Fruit fly (Drosophila melanogaster): ENCODE results near the gene CG18417.

The CG18417 gene

DNA sequence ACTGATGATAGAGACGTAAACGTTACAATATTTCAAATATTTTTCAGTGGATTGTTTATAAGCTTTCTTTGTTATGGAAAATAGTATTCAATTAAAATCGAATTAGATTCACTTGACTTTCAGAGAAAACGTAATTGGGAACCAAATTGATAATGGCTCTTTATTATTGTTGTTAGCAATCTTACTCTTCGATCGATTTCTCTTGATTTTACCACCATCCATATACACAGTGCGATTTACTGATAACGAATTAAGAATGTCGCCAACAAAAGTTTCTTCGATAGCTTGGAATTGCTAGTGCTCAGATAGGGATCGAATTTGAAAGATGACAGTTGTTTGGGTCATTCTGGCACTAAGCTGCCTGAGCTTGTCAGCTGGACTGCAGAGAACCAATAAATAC lies at the start of gene CG18417:
TSS of gene CG18417 (plus strand) at position 301 of the 400 bp plus-strand sequence.
- peak; percentile 13 for TF ChIP-seq exex (tag; optimal IDR thresholded peaks at IDR 0.05)
- TF ChIP-seq Ssrp (tag; optimal IDR thresholded peaks at IDR 0.05): no peak
- no peak for TF ChIP-seq twi (tag; optimal IDR thresholded peaks at IDR 0.05)
- no peak for TF ChIP-seq shn (GFP tag; optimal IDR thresholded peaks at IDR 0.05)
- TF ChIP-seq Med (GFP tag): no peak
- no peak for TF ChIP-seq HLH4C (GFP tag; IDR thresholded peaks at IDR 0.05; ENCODE audit: partially characterized antibody)
- TF ChIP-seq sens (GFP tag): no peak

DNA sequence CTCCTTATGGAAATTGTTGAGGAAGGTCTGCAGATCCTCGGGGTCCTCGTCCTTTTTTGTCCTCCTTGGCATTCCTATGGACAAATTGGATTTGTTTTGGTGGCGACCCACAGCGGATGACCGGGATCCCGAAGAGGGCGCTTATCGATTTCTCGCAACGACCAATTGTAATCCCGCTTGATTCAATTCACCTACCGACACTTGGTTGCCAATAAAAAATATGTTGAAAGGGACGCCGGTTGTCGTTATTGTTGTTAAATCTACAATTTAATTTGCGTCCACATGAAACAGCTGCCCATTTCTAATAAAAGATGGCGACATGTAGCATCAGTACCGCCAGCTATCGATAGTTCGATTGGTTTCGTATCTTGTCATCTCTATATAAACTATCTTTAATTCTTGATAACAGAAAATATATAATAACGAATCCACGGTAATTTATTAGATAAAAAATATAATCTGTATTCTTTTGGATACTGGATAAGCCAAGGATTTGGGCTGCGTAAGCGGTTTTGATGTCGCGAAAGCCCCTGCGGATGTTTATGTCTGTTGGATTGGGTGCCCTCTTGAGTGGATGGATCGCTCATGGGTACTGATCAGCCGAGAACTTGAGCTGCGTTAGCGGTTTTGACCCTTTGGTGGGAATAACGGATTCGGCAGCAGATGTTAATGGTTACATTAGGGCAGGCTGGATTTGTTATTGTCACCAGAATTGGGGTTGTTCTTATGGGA lies 43.3 kb upstream of the CG18417 start, which contains the start of gene CTCF:
TSS of gene CTCF (minus strand) at position 328 of the 732 bp plus-strand sequence.
- TF ChIP-seq HLH4C (GFP tag; IDR thresholded peaks at IDR 0.05; ENCODE audit: partially characterized antibody) (peak; percentile 82), Doc2 (GFP tag; IDR thresholded peaks at IDR 0.05) (no peak), CG10543 (GFP tag; optimal IDR thresholded peaks at IDR 0.05) (no peak), nerfin-2 (GFP tag; IDR thresholded peaks at IDR 0.05; ENCODE audit: partially characterized antibody) (peak; percentile 50; the same call in 1 of the 2 replicates), Bdp1 (GFP tag; optimal IDR thresholded peaks at IDR 0.05) (no peak), pb (GFP tag; optimal IDR thresholded peaks at IDR 0.05) (peak; percentile 40), so (GFP tag; IDR thresholded peaks at IDR 0.05) (no peak), lab (GFP tag; optimal IDR thresholded peaks at IDR 0.05) (peak; percentile 9), CG10979 (tag; optimal IDR thresholded peaks at IDR 0.05) (peak; percentile 40), CG11696 (GFP tag; IDR thresholded peaks at IDR 0.05) (no peak), CG18599 (GFP tag; optimal IDR thresholded peaks at IDR 0.05) (no peak), Dref (GFP tag; IDR thresholded peaks at IDR 0.05) (peak; percentile 76), CG11456 (GFP tag; IDR thresholded peaks at IDR 0.05) (peak; percentile 73; the same call in 2 of the 3 replicates), Elba2 (GFP tag; optimal IDR thresholded peaks at IDR 0.05) (no peak), cwo (GFP tag; optimal IDR thresholded peaks at IDR 0.05) (no peak), CG10366 (GFP tag; IDR thresholded peaks at IDR 0.05) (peak; percentile 42; the same call in 1 of the 2 replicates), ham (GFP tag; IDR thresholded peaks at IDR 0.05) (no peak), H2.0 (GFP tag; IDR thresholded peaks at IDR 0.05) (no peak), dmrt99B (tag; optimal IDR thresholded peaks at IDR 0.05) (peak; percentile 16), prd (optimal IDR thresholded peaks at IDR 0.05) (no peak), prd (GFP tag; IDR thresholded peaks at IDR 0.05) (peak; percentile 80), Hmr (GFP tag; optimal IDR thresholded peaks at IDR 0.05) (no peak), Hr39 (optimal IDR thresholded peaks at IDR 0.05) (no peak), jumu (GFP tag; optimal IDR thresholded peaks at IDR 0.05) (peak; percentile 54), Opbp (GFP tag; IDR thresholded peaks at IDR 0.05; ENCODE audit: partially characterized antibody) (no peak; the same call in 1 of the 3 replicates), sisA (GFP tag; IDR thresholded peaks at IDR 0.05) (peak; percentile 19; the same call in 1 of the 2 replicates), CG11504 (tag; optimal IDR thresholded peaks at IDR 0.05) (no peak), CG6654 (GFP tag; optimal IDR thresholded peaks at IDR 0.05) (peak; percentile 29), CG14441 (GFP tag; IDR thresholded peaks at IDR 0.05) (peak; percentile 53), CG6683 (GFP tag; optimal IDR thresholded peaks at IDR 0.05) (no peak), gsb (GFP tag; IDR thresholded peaks at IDR 0.05) (no peak), wdn (GFP tag; IDR thresholded peaks at IDR 0.05) (no peak), CG5245 (GFP tag; optimal IDR thresholded peaks at IDR 0.05) (peak; percentile 44), Fer2 (tag; optimal IDR thresholded peaks at IDR 0.05) (no peak), otp (GFP tag; IDR thresholded peaks at IDR 0.05) (no peak), bowl (GFP tag; IDR thresholded peaks at IDR 0.05) (no peak), wor (GFP tag; IDR thresholded peaks at IDR 0.05) (no peak; the same call in 1 of the 2 replicates), CG11093 (GFP tag; IDR thresholded peaks at IDR 0.05) (0 out of 3 replicates have a peak, but pooled peaks have one; percentile 25), hth (optimal IDR thresholded peaks at IDR 0.05) (no peak), danr (GFP tag; IDR thresholded peaks at IDR 0.05) (no peak), row (GFP tag; IDR thresholded peaks at IDR 0.05) (peak; percentile 56; the same call in 2 of the 3 replicates), D19B (GFP tag; optimal IDR thresholded peaks at IDR 0.05) (no peak), E2f1 (GFP tag; IDR thresholded peaks at IDR 0.05) (0 out of 2 replicates have a peak, but pooled peaks have one; percentile 7)

All from whole organism, embryonic.